Worm (Caenorhabditis elegans) whole organism, young adult: ENCODE measurements around the gene Y62E10A.19.

Source experiments
- B0019.2 ChIP-seq: fragments of 200-800 bp; sonication (Bioruptor generic); conservative IDR thresholded peaks from 2 replicates; pipeline ENCODE4 v1.3.6; 2022; ENCODE audit warnings: missing genetic modification reagents, missing genetic modification characterization, missing compliant biosample characterization
- B0261.1 ChIP-seq: sonication (generic microtip); optimal IDR thresholded peaks from 2 replicates; lab custom pipeline; 2016; ENCODE audit warnings: mild to moderate bottlenecking, missing genetic modification characterization, moderate library complexity, missing compliant biosample characterization
- C06A6.2 ChIP-seq: fragments of 200-800 bp; sonication (Bioruptor generic); conservative IDR thresholded peaks from 2 replicates; pipeline ENCODE4 v1.3.6; 2022; ENCODE audit warnings: missing genetic modification characterization, missing compliant biosample characterization
- F33H1.4 ChIP-seq: fragments of 200-800 bp; sonication (Bioruptor generic); IDR thresholded peaks from 2 replicates; pipeline ENCODE4 v1.3.6; 2022; ENCODE audit warnings: missing genetic modification reagents, missing genetic modification characterization, missing compliant biosample characterization
- F37B4.10 ChIP-seq: fragments of 200-800 bp; sonication (Bioruptor generic); IDR thresholded peaks from 2 replicates; pipeline ENCODE4 v1.3.6; 2022; ENCODE audit warnings: missing genetic modification characterization, missing compliant biosample characterization
- F39B2.1 ChIP-seq: fragments of 200-800 bp; sonication (Bioruptor generic); IDR thresholded peaks from 2 replicates; pipeline ENCODE4 v1.3.6; 2022; ENCODE audit warnings: missing genetic modification reagents, missing genetic modification characterization, missing compliant biosample characterization
- F49E8.2 ChIP-seq: sonication (generic microtip); optimal IDR thresholded peaks from 3 replicates; lab custom pipeline; 2017; ENCODE audit warnings: missing genetic modification characterization, mild to moderate bottlenecking, missing compliant biosample characterization, antibody characterized with exemption, moderate library complexity; ENCODE audit not compliant: insufficient read depth
- F57C9.4 ChIP-seq: sonication (generic microtip); optimal IDR thresholded peaks from 2 replicates; lab custom pipeline; 2017; ENCODE audit warnings: mild to moderate bottlenecking, missing genetic modification characterization, missing compliant biosample characterization
- Y95B8A.8 ChIP-seq: fragments of 200-800 bp; sonication (Bioruptor generic); IDR thresholded peaks from 2 replicates; pipeline ENCODE4 v1.3.6; 2022; ENCODE audit warnings: missing genetic modification reagents, missing genetic modification characterization, missing compliant biosample characterization
- ZK185.1 ChIP-seq: sonication (generic microtip); optimal IDR thresholded peaks from 2 replicates; lab custom pipeline; 2016; ENCODE audit warnings: mild to moderate bottlenecking, missing genetic modification characterization, missing compliant biosample characterization; ENCODE audit not compliant: poor library complexity, severe bottlenecking
- akir-1 ChIP-seq: fragments of 200-800 bp; sonication (Bioruptor generic); optimal IDR thresholded peaks from 2 replicates; lab custom pipeline; 2018; ENCODE audit warnings: mild to moderate bottlenecking, missing genetic modification characterization, moderate library complexity, missing compliant biosample characterization
- ccch-3 ChIP-seq: fragments of 200-800 bp; sonication (Bioruptor generic); optimal IDR thresholded peaks from 2 replicates; lab custom pipeline; 2018; ENCODE audit warnings: mild to moderate bottlenecking, missing genetic modification characterization, missing compliant biosample characterization
- cebp-2 ChIP-seq: fragments of 200-800 bp; sonication (Bioruptor generic); IDR thresholded peaks from 2 replicates; pipeline ENCODE4 v1.3.6; 2022; ENCODE audit warnings: missing genetic modification characterization, missing compliant biosample characterization
- ceh-40 ChIP-seq: fragments of 200-800 bp; sonication (Bioruptor generic); IDR thresholded peaks from 2 replicates; pipeline ENCODE4 v1.3.6; 2022; ENCODE audit warnings: missing genetic modification characterization, missing compliant biosample characterization
- ceh-58 ChIP-seq: fragments of 200-800 bp; sonication (Bioruptor generic); IDR thresholded peaks from 2 replicates; pipeline ENCODE4 v1.3.6; 2022; ENCODE audit warnings: missing genetic modification characterization, missing compliant biosample characterization
- ceh-91 ChIP-seq: fragments of 200-800 bp; sonication (Bioruptor generic); IDR thresholded peaks from 2 replicates; pipeline ENCODE4 v1.3.6; 2022; ENCODE audit warnings: missing genetic modification reagents, missing genetic modification characterization, missing compliant biosample characterization
- dox-1 ChIP-seq: fragments of 200-800 bp; sonication (Bioruptor generic); IDR thresholded peaks from 2 replicates; pipeline ENCODE4 v1.3.6; 2022; ENCODE audit warnings: missing genetic modification reagents, missing genetic modification characterization, missing compliant biosample characterization
- dpff-1 ChIP-seq: sonication (generic microtip); optimal IDR thresholded peaks from 2 replicates; lab custom pipeline; 2017; ENCODE audit warnings: mild to moderate bottlenecking, missing genetic modification characterization, missing compliant biosample characterization
- egrh-3 ChIP-seq: fragments of 200-800 bp; sonication (Bioruptor generic); IDR thresholded peaks from 2 replicates; pipeline ENCODE4 v1.3.6; 2022; ENCODE audit warnings: missing genetic modification reagents, missing genetic modification characterization, missing compliant biosample characterization
- hlh-26 ChIP-seq: fragments of 200-800 bp; sonication (Bioruptor generic); conservative IDR thresholded peaks from 2 replicates; pipeline ENCODE4 v1.3.6; 2022; ENCODE audit warnings: missing genetic modification reagents, missing genetic modification characterization, missing compliant biosample characterization
- let-526 ChIP-seq: fragments of 200-800 bp; sonication (Bioruptor generic); IDR thresholded peaks from 2 replicates; pipeline ENCODE4 v1.3.6; 2022; ENCODE audit warnings: missing genetic modification reagents, missing genetic modification characterization, missing compliant biosample characterization
- let-607 ChIP-seq, 2 experiments: fragments of 200-800 bp in 1 of 2; sonication (Bioruptor generic) in 1 of 2; sonication (generic microtip) in 1 of 2; optimal IDR thresholded peaks; 2 replicates each; lab custom pipeline; 2016 to 2018; ENCODE audit warnings: mild to moderate bottlenecking in 2 of 2, missing compliant biosample characterization in 2 of 2, missing genetic modification characterization in 2 of 2, moderate library complexity in 2 of 2, missing genotype in 1 of 2
- lin-35 ChIP-seq, 3 experiments: fragments of 150-350 bp in 2 of 3; sonication (generic microtip) in 1 of 3; optimal IDR thresholded peaks; 2 replicates each; lab custom pipeline; 2014 to 2018; ENCODE audit warnings: missing biosample characterization in 3 of 3, missing genetic modification characterization in 3 of 3, missing genetic modification reagents in 3 of 3
- madf-3 ChIP-seq: fragments of 200-800 bp; sonication (Bioruptor generic); IDR thresholded peaks from 2 replicates; pipeline ENCODE4 v1.3.6; 2022; ENCODE audit warnings: missing genetic modification reagents, missing genetic modification characterization, missing compliant biosample characterization
- madf-6 ChIP-seq: fragments of 200-800 bp; sonication (Bioruptor generic); IDR thresholded peaks from 2 replicates; pipeline ENCODE4 v1.3.6; 2022; ENCODE audit warnings: missing genetic modification reagents, missing genetic modification characterization, missing compliant biosample characterization
- mcd-1 ChIP-seq: fragments of 200-800 bp; sonication (Bioruptor generic); IDR thresholded peaks from 2 replicates; pipeline ENCODE4 v1.3.6; 2022; ENCODE audit warnings: missing genetic modification reagents, missing genetic modification characterization, missing compliant biosample characterization
- pha-4 ChIP-seq: fragments of 150-350 bp; sonication (generic microtip); optimal IDR thresholded peaks from 2 replicates; lab custom pipeline; 2014; ENCODE audit warnings: missing biosample characterization, missing genetic modification reagents, missing genetic modification characterization
- rcor-1 ChIP-seq: fragments of 200-800 bp; sonication (Bioruptor generic); IDR thresholded peaks from 2 replicates; pipeline ENCODE4 v1.3.6; 2022; ENCODE audit warnings: missing genetic modification reagents, missing genetic modification characterization, missing compliant biosample characterization
- rec-8 ChIP-seq, 2 experiments: sonication (generic microtip); optimal IDR thresholded peaks; 2 replicates each; lab custom pipeline; 2016; ENCODE audit warnings: mild to moderate bottlenecking in 2 of 2, missing genetic modification characterization in 2 of 2, missing genetic modification reagents in 2 of 2, missing genotype in 2 of 2, missing biosample characterization in 1 of 2, missing compliant biosample characterization in 1 of 2, moderate library complexity in 1 of 2
- snpc-4 ChIP-seq, 5 experiments: fragments of 150-350 bp in 1 of 5; sonication (generic microtip) in 4 of 5; optimal IDR thresholded peaks; 2 replicates each; lab custom pipeline; 2014 to 2018; ENCODE audit warnings: missing genetic modification characterization in 5 of 5, missing biosample characterization in 3 of 5, antibody characterized with exemption in 2 of 5, mild to moderate bottlenecking in 2 of 5, missing compliant biosample characterization in 2 of 5, missing genotype in 2 of 5, moderate library complexity in 2 of 5, missing genetic modification reagents in 1 of 5
- somi-1 ChIP-seq: fragments of 200-800 bp; sonication (Bioruptor generic); optimal IDR thresholded peaks from 2 replicates; lab custom pipeline; 2018; ENCODE audit warnings: mild to moderate bottlenecking, missing genetic modification characterization, missing compliant biosample characterization
- tbp1 ChIP-seq: fragments of 200-800 bp; sonication (Bioruptor generic); optimal IDR thresholded peaks from 2 replicates; lab custom pipeline; 2018; ENCODE audit warnings: mild to moderate bottlenecking, missing genetic modification characterization, missing compliant biosample characterization
- unc-130 ChIP-seq: sonication (generic microtip); optimal IDR thresholded peaks from 2 replicates; lab custom pipeline; 2016; ENCODE audit warnings: missing genetic modification reagents, missing genetic modification characterization, missing compliant biosample characterization
- unc-62 ChIP-seq: fragments of 150-350 bp; optimal IDR thresholded peaks from 2 replicates; lab custom pipeline; 2014; ENCODE audit warnings: missing biosample characterization, missing genetic modification reagents, missing genetic modification characterization
- xnd-1 ChIP-seq: sonication (generic microtip); optimal IDR thresholded peaks from 2 replicates; lab custom pipeline; 2016; ENCODE audit warnings: missing genotype, missing genetic modification reagents, missing genetic modification characterization, missing compliant biosample characterization
- zfh-2 ChIP-seq: fragments of 200-800 bp; sonication (Bioruptor generic); conservative IDR thresholded peaks from 2 replicates; pipeline ENCODE4 v1.3.6; 2022; ENCODE audit warnings: missing genetic modification reagents, missing genetic modification characterization, missing compliant biosample characterization
- zim-3 ChIP-seq: sonication (generic microtip); optimal IDR thresholded peaks from 2 replicates; lab custom pipeline; 2017; ENCODE audit warnings: mild to moderate bottlenecking, missing genetic modification characterization, moderate library complexity, missing compliant biosample characterization
- ztf-18 ChIP-seq: sonication (generic microtip); optimal IDR thresholded peaks from 2 replicates; lab custom pipeline; 2016; ENCODE audit warnings: missing genotype, mild to moderate bottlenecking, missing genetic modification characterization, missing compliant biosample characterization
- ztf-25 ChIP-seq: fragments of 200-800 bp; sonication (Bioruptor generic); IDR thresholded peaks from 2 replicates; pipeline ENCODE4 v1.3.6; 2022; ENCODE audit warnings: missing genetic modification reagents, missing genetic modification characterization, missing compliant biosample characterization

The Y62E10A.19 gene

ce11 chrIV:13456138-13456537 lies 48.0 kb upstream of the Y62E10A.19 start:
- TF ChIP-seq cebp-2 (GFP tag; lab: Robert Waterston, UW) = peak; percentile 91
- TF ChIP-seq Y95B8A.8 (GFP tag; lab: Robert Waterston, UW) = 0 out of 2 replicates have a peak, but pooled peaks have one; percentile 12
- TF ChIP-seq ztf-25 (GFP tag; lab: Robert Waterston, UW) = 0 out of 2 replicates have a peak, but pooled peaks have one; percentile 44

ce11 chrIV:13455200-13455599 lies 47.1 kb upstream of the Y62E10A.19 start, which contains the start of gene Y38H8A.7:
Y38H8A.7 (plus strand) TSS chrIV:13455500.
- TF ChIP-seq dox-1 (GFP tag; lab: Robert Waterston, UW) (peak; percentile 42; the same call in 1 of the 2 replicates), egrh-3 (GFP tag; lab: Robert Waterston, UW) (peak; percentile 25; the same call in 1 of the 2 replicates)

- TF ChIP-seq hlh-26 (GFP tag; lab: Robert Waterston, UW) (no peak), ccch-3 (GFP tag; lab: Kevin White, UChicago) (no peak), unc-130 (GFP tag; lab: Kevin White, UChicago) (no peak), F39B2.1 (GFP tag; lab: Robert Waterston, UW) (no peak), pha-4 (tag; lab: Kevin White, UChicago) (no peak), zfh-2 (GFP tag; lab: Robert Waterston, UW) (no peak), ztf-25 (GFP tag; lab: Robert Waterston, UW) (no peak), ztf-18 (tag; lab: Kevin White, UChicago) (no peak), xnd-1 (tag; lab: Kevin White, UChicago) (no peak), B0261.1 (tag; lab: Kevin White, UChicago) (no peak), ZK185.1 (tag; lab: Kevin White, UChicago) (no peak), tbp1 (GFP tag; lab: Kevin White, UChicago) (no peak), lin-35 (GFP tag; optimal IDR thresholded peaks at IDR 0.05; lab: Kevin White, UChicago) (no peak), cebp-2 (GFP tag; lab: Robert Waterston, UW) (no peak), zim-3 (tag; lab: Kevin White, UChicago) (no peak)
Observed at ce11 chrIV:13454698-13455097, 46.6 kb upstream of the Y62E10A.19 start, which contains the start of gene uso-1. uso-1 (minus strand) TSS chrIV:13454798.

- TF ChIP-seq F49E8.2 (tag; lab: Kevin White, UChicago) = no peak
- TF ChIP-seq ztf-18 (tag; lab: Kevin White, UChicago) = peak; percentile 18
- TF ChIP-seq madf-3 (GFP tag; lab: Robert Waterston, UW) = no peak
- no peak for TF ChIP-seq snpc-4 (GFP tag; optimal IDR thresholded peaks at IDR 0.05; lab: Kevin White, UChicago)
- TF ChIP-seq snpc-4 (tag; optimal IDR thresholded peaks at IDR 0.05; lab: Kevin White, UChicago) = peak in 1 of 4 experiments; percentile 39
- TF ChIP-seq B0261.1 (tag; lab: Kevin White, UChicago) = no peak
- TF ChIP-seq let-526 (GFP tag; lab: Robert Waterston, UW) = no peak
- no peak for TF ChIP-seq hlh-26 (GFP tag; lab: Robert Waterston, UW)
- TF ChIP-seq mcd-1 (GFP tag; lab: Robert Waterston, UW) = peak; percentile 88
- peak; percentile 75 to 93 for TF ChIP-seq let-607 (tag; optimal IDR thresholded peaks at IDR 0.05; lab: Kevin White, UChicago)
- TF ChIP-seq madf-6 (GFP tag; lab: Robert Waterston, UW) = no peak
- TF ChIP-seq unc-62 (GFP tag; lab: Kevin White, UChicago) = no peak
- no peak for TF ChIP-seq rec-8 (tag; optimal IDR thresholded peaks at IDR 0.05; lab: Kevin White, UChicago)
Observed at ce11 chrIV:13453509-13453908, 45.4 kb upstream of the Y62E10A.19 start.

ce11 chrIV:13450740-13451139 lies 42.6 kb upstream of the Y62E10A.19 start:
- TF ChIP-seq B0019.2 (GFP tag; lab: Robert Waterston, UW) (no peak), F57C9.4 (tag; lab: Kevin White, UChicago) (no peak), F33H1.4 (GFP tag; lab: Robert Waterston, UW) (peak; percentile 42), akir-1 (GFP tag; lab: Kevin White, UChicago) (no peak), F37B4.10 (GFP tag; lab: Robert Waterston, UW) (no peak), C06A6.2 (GFP tag; lab: Robert Waterston, UW) (no peak), F49E8.2 (tag; lab: Kevin White, UChicago) (no peak), madf-3 (GFP tag; lab: Robert Waterston, UW) (no peak), unc-62 (GFP tag; lab: Kevin White, UChicago) (no peak), ceh-40 (no peak), ceh-58 (GFP tag; lab: Robert Waterston, UW) (no peak), rcor-1 (GFP tag; lab: Robert Waterston, UW) (no peak), ceh-91 (GFP tag; lab: Robert Waterston, UW) (peak; percentile 32; the same call in 1 of the 2 replicates), dpff-1 (no peak), somi-1 (GFP tag; lab: Kevin White, UChicago) (no peak)
